Fruit fly (Drosophila melanogaster) whole organism, prepupa: Measurements from ENCODE around the gene dar1.

Experiments
- Blimp-1 ChIP-seq: fragments of 200-800 bp; sonication (Bioruptor generic); optimal IDR thresholded peaks from 3 replicates; lab custom pipeline; 2017; ENCODE audit warnings: missing biosample characterization, missing genetic modification characterization, mild to moderate bottlenecking, moderate library complexity, missing genetic modification reagents
- CG10631 ChIP-seq: fragments of 200-800 bp; sonication (Bioruptor generic); optimal IDR thresholded peaks from 2 replicates; lab custom pipeline; 2016; ENCODE audit warnings: missing biosample characterization, missing genetic modification characterization
- CG11294 ChIP-seq: fragments of 200-800 bp; sonication (Bioruptor generic); IDR thresholded peaks from 2 replicates; pipeline ENCODE4 v1.3.6; 2022; ENCODE audit warnings: missing biosample characterization, missing genetic modification characterization
- CG11762 ChIP-seq: fragments of 200-800 bp; sonication (Bioruptor generic); optimal IDR thresholded peaks from 3 replicates; lab custom pipeline; 2016; ENCODE audit warnings: missing biosample characterization, missing genetic modification characterization; ENCODE audit not compliant: insufficient read depth
- CG15336 ChIP-seq: fragments of 200-800 bp; sonication (Bioruptor generic); IDR thresholded peaks from 2 replicates; pipeline ENCODE4 v1.3.6; 2022; ENCODE audit warnings: missing biosample characterization, missing genetic modification characterization
- CG1621 ChIP-seq: fragments of 200-800 bp; sonication (Bioruptor generic); optimal IDR thresholded peaks from 3 replicates; lab custom pipeline; 2018; ENCODE audit warnings: missing biosample characterization, mild to moderate bottlenecking, missing genetic modification characterization
- CG32006 ChIP-seq: fragments of 200-800 bp; sonication (Bioruptor generic); optimal IDR thresholded peaks from 3 replicates; lab custom pipeline; 2017; ENCODE audit warnings: missing biosample characterization, mild to moderate bottlenecking, missing genetic modification characterization
- CG34406 ChIP-seq: fragments of 200-800 bp; sonication (Bioruptor generic); optimal IDR thresholded peaks from 3 replicates; lab custom pipeline; 2016; ENCODE audit warnings: missing biosample characterization, missing genetic modification characterization
- CG3919 ChIP-seq: fragments of 200-800 bp; sonication (Bioruptor generic); optimal IDR thresholded peaks from 3 replicates; lab custom pipeline; 2016; ENCODE audit warnings: missing biosample characterization, missing genetic modification characterization
- CG4318 ChIP-seq: fragments of 200-800 bp; sonication (Bioruptor generic); optimal IDR thresholded peaks from 3 replicates; lab custom pipeline; 2017; ENCODE audit warnings: missing biosample characterization, mild to moderate bottlenecking, missing genetic modification characterization
- CG6163 ChIP-seq: fragments of 200-800 bp; sonication (Bioruptor generic); IDR thresholded peaks from 3 replicates; pipeline ENCODE4 v1.3.6; 2022; ENCODE audit warnings: missing biosample characterization, missing genetic modification characterization
- CG6276 ChIP-seq: fragments of 200-800 bp; sonication (Bioruptor generic); optimal IDR thresholded peaks from 2 replicates; lab custom pipeline; 2017; ENCODE audit warnings: missing biosample characterization, mild to moderate bottlenecking, missing genetic modification characterization
- CG6808 ChIP-seq: fragments of 200-800 bp; sonication (Bioruptor generic); optimal IDR thresholded peaks from 3 replicates; lab custom pipeline; 2017; ENCODE audit warnings: missing biosample characterization, missing genetic modification characterization, mild to moderate bottlenecking, moderate library complexity, missing genetic modification reagents
- CG6854 ChIP-seq: fragments of 200-800 bp; sonication (Bioruptor generic); optimal IDR thresholded peaks from 2 replicates; lab custom pipeline; 2017; ENCODE audit warnings: missing biosample characterization, mild to moderate bottlenecking, missing genetic modification characterization
- CG7368 ChIP-seq: fragments of 200-800 bp; sonication (Bioruptor generic); optimal IDR thresholded peaks from 3 replicates; lab custom pipeline; 2016; ENCODE audit warnings: missing biosample characterization, missing genetic modification characterization
- CG8119 ChIP-seq: fragments of 200-800 bp; sonication (Bioruptor generic); IDR thresholded peaks from 3 replicates; pipeline ENCODE4 v1.3.6; 2022; ENCODE audit warnings: missing biosample characterization, missing genetic modification characterization
- CG8319 ChIP-seq: fragments of 200-800 bp; sonication (Bioruptor generic); optimal IDR thresholded peaks from 3 replicates; lab custom pipeline; 2016; ENCODE audit warnings: missing biosample characterization, missing genetic modification characterization
- CG8632 ChIP-seq: fragments of 200-800 bp; sonication (Bioruptor generic); optimal IDR thresholded peaks from 3 replicates; lab custom pipeline; 2016; ENCODE audit warnings: missing biosample characterization, missing genetic modification characterization
- CG9139 ChIP-seq: fragments of 200-800 bp; sonication (Bioruptor generic); optimal IDR thresholded peaks from 3 replicates; lab custom pipeline; 2017; ENCODE audit warnings: missing biosample characterization, mild to moderate bottlenecking, missing genetic modification characterization
- Eip75B ChIP-seq: fragments of 200-800 bp; sonication (Bioruptor generic); optimal IDR thresholded peaks from 3 replicates; lab custom pipeline; 2016; ENCODE audit warnings: missing biosample characterization, missing genetic modification characterization
- Eip78C ChIP-seq: fragments of 200-800 bp; sonication (Bioruptor generic); peaks from one replicate; lab custom pipeline; 2016; ENCODE audit warnings: missing biosample characterization, missing genetic modification characterization
- Eip93F ChIP-seq: fragments of 200-800 bp; sonication (Bioruptor generic); optimal IDR thresholded peaks from 2 replicates; lab custom pipeline; 2016; ENCODE audit warnings: missing biosample characterization, mild to moderate bottlenecking, missing genetic modification characterization
- Ets21C ChIP-seq: fragments of 200-800 bp; sonication (Bioruptor generic); optimal IDR thresholded peaks from 3 replicates; lab custom pipeline; 2016; ENCODE audit warnings: missing biosample characterization, missing genetic modification characterization
- Ets96B ChIP-seq: fragments of 200-800 bp; optimal IDR thresholded peaks from 2 replicates; lab custom pipeline; 2019; ENCODE audit warnings: missing biosample characterization, mild to moderate bottlenecking, missing genetic modification characterization, moderate library complexity
- Gug ChIP-seq: fragments of 200-800 bp; sonication (Bioruptor generic); IDR thresholded peaks from 2 replicates; pipeline ENCODE4 v1.3.6; 2022; ENCODE audit warnings: missing biosample characterization, missing genetic modification characterization
- Hr38 ChIP-seq: sonication (Bioruptor generic); optimal IDR thresholded peaks from 2 replicates; lab custom pipeline; 2016; ENCODE audit warnings: missing biosample characterization, missing genetic modification characterization
- Hr39 ChIP-seq: fragments of 200-800 bp; sonication (Bioruptor generic); optimal IDR thresholded peaks from 2 replicates; lab custom pipeline; 2016; ENCODE audit warnings: missing biosample characterization, missing genetic modification characterization
- Hr4 ChIP-seq: fragments of 200-800 bp; sonication (Bioruptor generic); optimal IDR thresholded peaks from 3 replicates; lab custom pipeline; 2016; ENCODE audit warnings: missing biosample characterization, missing genetic modification characterization
- Met ChIP-seq: fragments of 200-800 bp; sonication (Bioruptor generic); optimal IDR thresholded peaks from 3 replicates; lab custom pipeline; 2016; ENCODE audit warnings: missing biosample characterization, missing genetic modification characterization
- OdsH ChIP-seq: fragments of 200-800 bp; sonication (Bioruptor generic); optimal IDR thresholded peaks from 3 replicates; lab custom pipeline; 2016; ENCODE audit warnings: missing biosample characterization, missing genetic modification characterization
- Smox ChIP-seq: fragments of 200-800 bp; sonication (Bioruptor generic); optimal IDR thresholded peaks from 3 replicates; lab custom pipeline; 2016; ENCODE audit warnings: missing biosample characterization, missing genetic modification characterization
- Sox102F ChIP-seq: fragments of 200-800 bp; sonication (Bioruptor generic); optimal IDR thresholded peaks from 2 replicates; lab custom pipeline; 2016; ENCODE audit warnings: missing biosample characterization, mild to moderate bottlenecking, missing genetic modification characterization
- Sox14 ChIP-seq: fragments of 200-800 bp; sonication (Bioruptor generic); optimal IDR thresholded peaks from 3 replicates; lab custom pipeline; 2016; ENCODE audit warnings: missing biosample characterization, missing genetic modification characterization
- Sox15 ChIP-seq: fragments of 200-800 bp; sonication (Bioruptor generic); optimal IDR thresholded peaks from 3 replicates; lab custom pipeline; 2016; ENCODE audit warnings: missing biosample characterization, missing genetic modification characterization
- achi ChIP-seq: fragments of 200-800 bp; sonication (Bioruptor generic); optimal IDR thresholded peaks from 3 replicates; lab custom pipeline; 2016; ENCODE audit warnings: missing biosample characterization, missing genetic modification characterization
- acj6 ChIP-seq: fragments of 200-800 bp; sonication (Bioruptor generic); optimal IDR thresholded peaks from 3 replicates; lab custom pipeline; 2016; ENCODE audit warnings: missing biosample characterization, missing genetic modification characterization
- cyc ChIP-seq: fragments of 200-800 bp; sonication (Bioruptor generic); optimal IDR thresholded peaks from 3 replicates; lab custom pipeline; 2016; ENCODE audit warnings: missing biosample characterization, missing genetic modification characterization
- dac ChIP-seq: fragments of 200-800 bp; sonication (Bioruptor generic); optimal IDR thresholded peaks from 2 replicates; lab custom pipeline; 2017; ENCODE audit warnings: missing biosample characterization, mild to moderate bottlenecking, missing genetic modification characterization
- dsx ChIP-seq: fragments of 200-800 bp; optimal IDR thresholded peaks from 3 replicates; lab custom pipeline; 2019; ENCODE audit warnings: missing biosample characterization, mild to moderate bottlenecking, missing genetic modification characterization, moderate library complexity; ENCODE audit not compliant: poor library complexity, severe bottlenecking
- eg ChIP-seq: fragments of 200-800 bp; sonication (Bioruptor generic); IDR thresholded peaks from 3 replicates; pipeline ENCODE4 v1.3.6; 2022; ENCODE audit warnings: missing biosample characterization, missing genetic modification characterization
- esn ChIP-seq: fragments of 200-800 bp; sonication (Bioruptor generic); optimal IDR thresholded peaks from 2 replicates; lab custom pipeline; 2016; ENCODE audit warnings: missing biosample characterization, mild to moderate bottlenecking, missing genetic modification characterization, moderate library complexity
- fd59A ChIP-seq: fragments of 200-800 bp; sonication (Bioruptor generic); optimal IDR thresholded peaks from 2 replicates; lab custom pipeline; 2017; ENCODE audit warnings: missing biosample characterization, mild to moderate bottlenecking, missing genetic modification characterization, missing genetic modification reagents
- fkh ChIP-seq: fragments of 200-800 bp; sonication (Bioruptor generic); optimal IDR thresholded peaks from 3 replicates; lab custom pipeline; 2017; ENCODE audit warnings: missing biosample characterization, mild to moderate bottlenecking, missing genetic modification characterization, moderate library complexity
- lz ChIP-seq: fragments of 200-800 bp; sonication (Bioruptor generic); optimal IDR thresholded peaks from 3 replicates; lab custom pipeline; 2016; ENCODE audit warnings: missing biosample characterization, missing genetic modification characterization
- net ChIP-seq: fragments of 200-800 bp; sonication (Bioruptor generic); optimal IDR thresholded peaks from 3 replicates; lab custom pipeline; 2016; ENCODE audit warnings: missing biosample characterization, missing genetic modification characterization
- salr ChIP-seq, 2 experiments: fragments of 200-800 bp; sonication (Bioruptor generic); optimal IDR thresholded peaks; 3 replicates each; lab custom pipeline; 2016 to 2018; ENCODE audit warnings: missing biosample characterization in 2 of 2, missing genetic modification characterization in 2 of 2, mild to moderate bottlenecking in 1 of 2
- svp ChIP-seq: fragments of 200-800 bp; sonication (Bioruptor generic); peaks from one replicate; lab custom pipeline; 2016; ENCODE audit warnings: missing biosample characterization, missing genetic modification characterization
- topi ChIP-seq: fragments of 200-800 bp; sonication (Bioruptor generic); optimal IDR thresholded peaks from 3 replicates; lab custom pipeline; 2016; ENCODE audit warnings: missing biosample characterization, missing genetic modification characterization
- vri ChIP-seq: fragments of 200-800 bp; sonication (Bioruptor generic); optimal IDR thresholded peaks from 3 replicates; lab custom pipeline; 2016; ENCODE audit warnings: missing biosample characterization, mild to moderate bottlenecking, missing genetic modification characterization

dar1 gene

DNA sequence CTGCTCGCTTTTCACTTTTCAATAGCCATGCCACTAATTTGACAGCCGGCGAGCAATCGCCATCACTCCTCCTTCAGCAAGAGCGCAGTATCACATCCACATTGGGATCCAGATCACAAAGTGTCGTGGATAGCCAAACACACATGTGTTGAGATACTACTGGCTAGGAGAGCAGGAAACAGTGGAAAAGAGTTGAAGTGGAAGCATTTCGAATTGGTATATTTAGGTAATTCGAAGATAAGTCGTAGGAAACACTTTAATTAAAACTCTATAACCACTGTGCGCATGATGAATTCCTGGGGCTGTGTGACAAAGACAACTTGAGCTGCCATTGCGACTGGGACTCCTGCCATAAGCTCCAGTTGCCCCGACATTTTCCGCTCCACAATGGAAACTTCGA is 63.9 kb downstream of the dar1 start (continued):
- TF ChIP-seq achi (peak; percentile 37), Sox14 (GFP tag; lab: Kevin White, UChicago) (peak; percentile 27), CG8119 (peak; percentile 35; the same call in 1 of the 3 replicates), salr (GFP tag; optimal IDR thresholded peaks at IDR 0.05; lab: Kevin White, UChicago) (peak in 1 of 2 experiments; percentile 16), CG6163 (peak; percentile 49; the same call in 1 of the 3 replicates), CG15336 (GFP tag; lab: Robert Waterston, UW) (peak; percentile 54), CG8632 (no peak), fkh (GFP tag; lab: Kevin White, UChicago) (no peak), CG10631 (GFP tag; lab: Kevin White, UChicago) (peak; percentile 10), CG3919 (GFP tag; lab: Kevin White, UChicago) (peak; percentile 6), lz (GFP tag; lab: Kevin White, UChicago) (no peak), Sox15 (no peak), OdsH (GFP tag; lab: Kevin White, UChicago) (peak; percentile 24)

DNA sequence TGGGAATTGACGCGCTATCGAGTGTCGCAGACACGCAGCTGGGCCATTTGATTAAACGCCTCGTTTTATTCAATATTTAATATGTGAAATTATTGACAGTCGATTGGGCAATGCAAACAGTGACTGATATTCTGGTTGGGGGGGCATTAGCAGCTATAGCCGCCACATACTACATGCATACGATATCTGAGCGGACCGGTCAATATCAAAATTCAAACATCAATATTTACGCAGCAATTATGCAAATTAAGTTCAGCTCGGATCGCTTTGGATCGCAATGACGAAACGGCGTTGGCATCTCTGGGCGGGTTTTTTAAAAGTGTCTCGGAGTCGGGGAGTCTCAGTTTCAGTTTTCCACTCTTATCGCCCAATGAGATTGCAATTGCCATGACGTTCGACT is 65.5 kb downstream of the dar1 start:
- TF ChIP-seq CG34406 (GFP tag; lab: Kevin White, UChicago) (peak; percentile 12), CG15336 (GFP tag; lab: Robert Waterston, UW) (no peak), acj6 (no peak), Blimp-1 (GFP tag; lab: Kevin White, UChicago) (peak; percentile 39), Met (GFP tag; lab: Kevin White, UChicago) (peak; percentile 2), Eip78C (GFP tag; lab: Kevin White, UChicago) (no peak), Gug (GFP tag; lab: Robert Waterston, UW) (no peak), cyc (GFP tag; lab: Kevin White, UChicago) (no peak), Eip93F (GFP tag; lab: Kevin White, UChicago) (no peak), CG6163 (no peak), net (no peak), vri (peak; percentile 40), dsx (no peak), Hr4 (no peak), CG10631 (GFP tag; lab: Kevin White, UChicago) (no peak), lz (GFP tag; lab: Kevin White, UChicago) (no peak), CG6854 (GFP tag; lab: Kevin White, UChicago) (peak; percentile 66), eg (GFP tag; lab: Robert Waterston, UW) (no peak), CG9139 (GFP tag; lab: Kevin White, UChicago) (no peak), topi (GFP tag; lab: Kevin White, UChicago) (no peak), CG6276 (GFP tag; lab: Kevin White, UChicago) (no peak), Ets21C (GFP tag; lab: Kevin White, UChicago) (no peak), Eip75B (GFP tag; lab: Kevin White, UChicago) (no peak), CG1621 (tag; lab: Kevin White, UChicago) (no peak), CG3919 (GFP tag; lab: Kevin White, UChicago) (no peak), esn (GFP tag; lab: Kevin White, UChicago) (peak; percentile 33), salr (GFP tag; optimal IDR thresholded peaks at IDR 0.05; lab: Kevin White, UChicago) (no peak), CG11762 (no peak), CG4318 (GFP tag; lab: Kevin White, UChicago) (no peak), CG11294 (GFP tag; lab: Robert Waterston, UW) (no peak), fkh (GFP tag; lab: Kevin White, UChicago) (no peak), Hr38 (GFP tag; lab: Kevin White, UChicago) (no peak), svp (GFP tag; lab: Kevin White, UChicago) (peak; percentile 57), Ets96B (tag; lab: Kevin White, UChicago) (no peak), achi (no peak), CG6808 (GFP tag; lab: Kevin White, UChicago) (no peak), OdsH (GFP tag; lab: Kevin White, UChicago) (no peak), CG8319 (GFP tag; lab: Kevin White, UChicago) (no peak), Hr39 (no peak), CG32006 (GFP tag; lab: Kevin White, UChicago) (no peak), Smox (GFP tag; lab: Kevin White, UChicago) (no peak), CG8119 (no peak), CG7368 (GFP tag; lab: Kevin White, UChicago) (no peak), dac (GFP tag; lab: Kevin White, UChicago) (no peak), fd59A (GFP tag; lab: Kevin White, UChicago) (no peak), Sox102F (GFP tag; lab: Kevin White, UChicago) (peak; percentile 7)
- TF ChIP-seq, all 60 proteins: peak for 8
